Fruit fly (Drosophila melanogaster): ENCODE results near the gene lectin-28C.

Gene lectin-28C

DNA sequence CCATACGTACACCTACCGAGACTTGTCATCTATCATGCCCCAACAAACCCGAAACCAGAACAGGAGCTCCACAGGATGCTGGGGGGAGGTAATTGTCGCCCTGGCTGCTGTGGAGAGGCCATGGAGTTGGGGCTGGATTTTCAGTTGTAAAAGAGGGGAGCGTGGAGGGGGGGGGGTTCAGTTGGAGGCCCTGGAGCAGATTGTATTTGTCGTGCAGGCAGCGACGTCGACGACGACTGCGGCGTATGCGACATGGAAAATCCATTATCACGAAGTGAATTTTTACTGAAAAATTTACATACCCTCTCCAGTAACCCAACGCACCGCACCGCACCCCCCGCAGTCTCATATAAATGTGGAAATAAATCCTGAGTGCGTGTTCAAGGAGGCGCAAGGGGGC is 23.2 kb upstream of the lectin-28C start:
- TF ChIP-seq Blimp-1 (GFP tag; optimal IDR thresholded peaks at IDR 0.05) (no peak), Hr4 (GFP tag; optimal IDR thresholded peaks at IDR 0.05) (no peak), svp (GFP tag) (peak; percentile 51), CG4318 (GFP tag; optimal IDR thresholded peaks at IDR 0.05) (no peak), spab (GFP tag; optimal IDR thresholded peaks at IDR 0.05) (no peak), dsx (GFP tag; optimal IDR thresholded peaks at IDR 0.05; ENCODE audit: poor library complexity, severe bottlenecking) (no peak), salr (GFP tag; optimal IDR thresholded peaks at IDR 0.05) (no peak)

DNA sequence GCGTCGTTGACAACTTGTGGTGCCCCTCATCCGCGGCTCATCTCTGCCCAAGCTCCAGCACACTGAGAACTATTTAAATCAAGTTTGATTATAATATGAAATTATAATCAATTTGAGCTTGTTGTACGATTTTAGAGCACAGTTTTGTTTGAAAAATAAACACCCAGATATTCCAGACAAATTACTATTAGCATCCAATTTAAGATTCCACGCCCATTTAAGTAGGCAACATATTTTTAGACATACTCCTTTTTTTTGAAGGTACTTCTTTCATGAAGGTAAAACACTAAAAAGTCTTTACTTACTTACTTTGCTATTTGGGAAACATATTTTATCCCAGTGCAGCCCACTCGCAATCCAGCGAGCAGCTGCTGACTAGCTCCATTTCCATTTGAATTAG is 18.9 kb upstream of the lectin-28C start:
- TF ChIP-seq CG32006 (GFP tag; optimal IDR thresholded peaks at IDR 0.05) (peak; percentile 9), svp (GFP tag) (peak; percentile 35), acj6 (GFP tag; optimal IDR thresholded peaks at IDR 0.05) (no peak)

DNA sequence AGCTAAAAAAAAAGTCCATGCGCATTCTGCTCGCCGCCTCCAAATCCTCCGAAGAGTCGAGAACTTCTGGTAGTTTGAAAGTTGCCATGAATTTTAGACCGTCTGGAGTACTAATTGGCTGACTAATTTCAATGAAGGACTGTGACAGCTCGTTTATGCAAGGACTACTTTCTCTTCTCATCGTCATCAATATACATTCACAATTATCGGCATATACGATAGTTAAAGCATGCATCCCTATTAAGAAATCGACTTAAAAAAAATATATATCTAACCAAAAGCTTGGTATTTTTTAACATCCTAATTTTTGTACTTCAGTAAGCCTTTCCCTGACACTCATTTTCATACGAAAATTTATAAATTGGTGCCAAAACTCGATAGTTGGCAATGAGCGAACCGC is 16.7 kb upstream of the lectin-28C start, which contains the start of gene CG14537:
Gene CG14537, plus strand, starts transcription at position 301 of the 400 bp plus-strand sequence.
- TF ChIP-seq CG8119 (GFP tag; IDR thresholded peaks at IDR 0.05) (no peak), CG8632 (GFP tag; optimal IDR thresholded peaks at IDR 0.05) (no peak), CG31627 (GFP tag; optimal IDR thresholded peaks at IDR 0.05) (no peak), ss (GFP tag; optimal IDR thresholded peaks at IDR 0.05) (no peak), CG10669 (GFP tag; optimal IDR thresholded peaks at IDR 0.05) (no peak), dsx (GFP tag; optimal IDR thresholded peaks at IDR 0.05; ENCODE audit: poor library complexity, severe bottlenecking) (no peak), CG6276 (GFP tag; optimal IDR thresholded peaks at IDR 0.05) (no peak), Eip78C (GFP tag) (no peak), CG11902 (GFP tag; optimal IDR thresholded peaks at IDR 0.05) (no peak), CG8319 (GFP tag; optimal IDR thresholded peaks at IDR 0.05) (no peak), dac (GFP tag; optimal IDR thresholded peaks at IDR 0.05) (no peak), esn (GFP tag; optimal IDR thresholded peaks at IDR 0.05) (no peak), Blimp-1 (GFP tag; optimal IDR thresholded peaks at IDR 0.05) (no peak), Ets21C (GFP tag; optimal IDR thresholded peaks at IDR 0.05) (no peak), salr (GFP tag; optimal IDR thresholded peaks at IDR 0.05) (no peak), Eip93F (GFP tag; optimal IDR thresholded peaks at IDR 0.05) (no peak), spab (GFP tag; optimal IDR thresholded peaks at IDR 0.05) (no peak)

DNA sequence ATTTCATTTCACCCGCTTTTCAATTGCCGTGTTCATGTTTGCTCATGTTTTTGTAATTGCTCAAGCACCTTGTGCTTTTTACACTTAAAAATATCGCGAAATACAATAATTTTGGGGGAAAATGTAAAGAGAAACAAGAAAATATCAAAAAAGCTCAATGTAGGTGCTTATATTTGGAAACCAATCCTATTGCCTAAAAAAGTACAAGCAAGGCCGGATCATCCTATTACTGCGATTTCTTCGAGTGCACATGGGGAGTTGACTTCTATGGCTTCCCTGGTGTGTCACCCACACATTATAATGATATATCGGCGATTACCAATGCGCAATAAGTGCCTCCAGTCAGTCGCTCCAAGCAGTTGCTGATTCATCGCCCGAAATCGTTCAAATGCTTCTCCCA is 15.6 kb upstream of the lectin-28C start:
- TF ChIP-seq topi (GFP tag; optimal IDR thresholded peaks at IDR 0.05), result peak; percentile 18
- peak; percentile 49 for TF ChIP-seq svp (GFP tag)
- TF ChIP-seq Sox102F (GFP tag; optimal IDR thresholded peaks at IDR 0.05), result peak; percentile 52
- TF ChIP-seq CG6808 (GFP tag; optimal IDR thresholded peaks at IDR 0.05), result no peak
- peak; percentile 52 for TF ChIP-seq CG31627 (GFP tag; optimal IDR thresholded peaks at IDR 0.05)
- TF ChIP-seq Smox (GFP tag; optimal IDR thresholded peaks at IDR 0.05), result peak; percentile 31
- TF ChIP-seq Eip78C (GFP tag), result peak; percentile 45
- TF ChIP-seq Hr39 (GFP tag; optimal IDR thresholded peaks at IDR 0.05), result peak; percentile 55
- TF ChIP-seq fkh (GFP tag; optimal IDR thresholded peaks at IDR 0.05), result no peak
- no peak for TF ChIP-seq net (GFP tag; optimal IDR thresholded peaks at IDR 0.05)
- peak; percentile 21 for TF ChIP-seq lz (GFP tag; optimal IDR thresholded peaks at IDR 0.05)
- peak; percentile 36 for TF ChIP-seq cyc (GFP tag; optimal IDR thresholded peaks at IDR 0.05)
- no peak for TF ChIP-seq Ets21C (GFP tag; optimal IDR thresholded peaks at IDR 0.05)
- peak; percentile 10 for TF ChIP-seq vri (GFP tag; optimal IDR thresholded peaks at IDR 0.05)
- TF ChIP-seq esn (GFP tag; optimal IDR thresholded peaks at IDR 0.05), result peak; percentile 51

DNA sequence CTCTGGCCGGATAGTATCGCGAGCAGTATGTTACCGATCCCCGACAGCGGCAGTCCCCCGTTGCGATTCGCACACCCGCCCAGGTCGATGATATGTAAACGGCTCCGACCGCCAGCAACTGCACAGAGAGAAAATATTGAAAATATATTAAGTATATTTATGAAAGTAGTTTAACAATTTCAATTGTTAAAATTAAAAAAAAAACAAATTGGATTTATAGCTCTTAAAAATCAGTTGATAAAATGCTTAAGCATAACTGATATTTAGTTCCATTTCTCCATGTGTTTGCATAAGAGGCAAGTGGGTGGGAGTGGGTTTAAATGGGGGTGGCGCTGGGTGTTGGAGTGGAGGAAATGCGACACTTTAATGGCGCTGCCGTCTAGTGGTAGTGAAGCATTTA is 7.4 kb upstream of the lectin-28C start:
- no peak for TF ChIP-seq OdsH (GFP tag; optimal IDR thresholded peaks at IDR 0.05)
- TF ChIP-seq Ets96B (tag; optimal IDR thresholded peaks at IDR 0.05), result no peak
- no peak for TF ChIP-seq Sox15 (GFP tag; optimal IDR thresholded peaks at IDR 0.05)
- peak; percentile 10 for TF ChIP-seq CG10631 (GFP tag; optimal IDR thresholded peaks at IDR 0.05)
- no peak for TF ChIP-seq CG16779 (tag; optimal IDR thresholded peaks at IDR 0.05)
- no peak for TF ChIP-seq dsx (GFP tag; optimal IDR thresholded peaks at IDR 0.05; ENCODE audit: poor library complexity, severe bottlenecking)
- no peak for TF ChIP-seq pdm3 (GFP tag; optimal IDR thresholded peaks at IDR 0.05)
- TF ChIP-seq CG6276 (GFP tag; optimal IDR thresholded peaks at IDR 0.05), result no peak
- no peak for TF ChIP-seq Hr4 (GFP tag; optimal IDR thresholded peaks at IDR 0.05)
- no peak for TF ChIP-seq svp (GFP tag)
- TF ChIP-seq CG3032 (tag; optimal IDR thresholded peaks at IDR 0.05), result no peak
- TF ChIP-seq CG31627 (GFP tag; optimal IDR thresholded peaks at IDR 0.05), result no peak
- no peak for TF ChIP-seq Hr39 (GFP tag; optimal IDR thresholded peaks at IDR 0.05)
- TF ChIP-seq CG7368 (GFP tag; optimal IDR thresholded peaks at IDR 0.05), result no peak
- TF ChIP-seq Sox14 (GFP tag; optimal IDR thresholded peaks at IDR 0.05), result no peak
- TF ChIP-seq CG11294 (GFP tag; IDR thresholded peaks at IDR 0.05), result no peak
- TF ChIP-seq fd59A (GFP tag; optimal IDR thresholded peaks at IDR 0.05), result no peak
- no peak for TF ChIP-seq net (GFP tag; optimal IDR thresholded peaks at IDR 0.05)
- no peak for TF ChIP-seq CG8632 (GFP tag; optimal IDR thresholded peaks at IDR 0.05)
- no peak for TF ChIP-seq CG11762 (GFP tag; optimal IDR thresholded peaks at IDR 0.05; ENCODE audit: insufficient read depth)

Measured in whole organism, prepupa.